Fruit fly (Drosophila melanogaster) whole organism, embryonic: Measurements from ENCODE around the gene drm.

ENCODE experiments used
- CG10959 ChIP-seq: fragments of 200-800 bp; sonication (Bioruptor generic); IDR thresholded peaks from 2 replicates; pipeline ENCODE4 v1.3.6; 2022; ENCODE audit warnings: missing biosample characterization, missing genetic modification characterization
- CG17385 ChIP-seq: fragments of 200-800 bp; sonication (Bioruptor generic); optimal IDR thresholded peaks from 3 replicates; lab custom pipeline; 2018; ENCODE audit warnings: missing biosample characterization, mild to moderate bottlenecking, missing genetic modification characterization
- CG30403 ChIP-seq: fragments of 200-800 bp; sonication (Bioruptor generic); optimal IDR thresholded peaks from 3 replicates; lab custom pipeline; 2016; ENCODE audit warnings: missing biosample characterization, missing genetic modification characterization
- Ets97D ChIP-seq: fragments of 200-800 bp; sonication (Bioruptor generic); optimal IDR thresholded peaks from 3 replicates; lab custom pipeline; 2016; ENCODE audit warnings: missing biosample characterization, missing genetic modification characterization
- Hr78 ChIP-seq, 2 experiments: fragments of 200-800 bp in 1 of 2; fragments of >200 bp in 1 of 2; sonication (Bioruptor generic) in 1 of 2; optimal IDR thresholded peaks; 2 replicates each; lab custom pipeline; 2017 to 2019; ENCODE audit warnings: missing biosample characterization in 2 of 2, missing genetic modification characterization in 2 of 2, mild to moderate bottlenecking in 1 of 2, moderate library complexity in 1 of 2
- chm ChIP-seq: fragments of 200-800 bp; sonication (Bioruptor generic); IDR thresholded peaks from 2 replicates; pipeline ENCODE4 v1.3.6; 2022; ENCODE audit warnings: missing biosample characterization, missing genetic modification characterization
- crol ChIP-seq: fragments of 200-800 bp; sonication (Bioruptor generic); IDR thresholded peaks from 2 replicates; pipeline ENCODE4 v1.3.6; 2022; ENCODE audit warnings: missing biosample characterization, missing genetic modification characterization
- jumu ChIP-seq: fragments of 200-800 bp; sonication (Bioruptor generic); optimal IDR thresholded peaks from 3 replicates; lab custom pipeline; 2016; ENCODE audit warnings: missing biosample characterization, missing genetic modification characterization
- lov ChIP-seq, 2 experiments: fragments of 200-800 bp in 1 of 2; fragments of >200 bp in 1 of 2; sonication (Bioruptor generic) in 1 of 2; IDR thresholded peaks in 1 of 2; optimal IDR thresholded peaks in 1 of 2; 2 replicates in 1 of 2; 3 replicates in 1 of 2; pipeline versions ENCODE4 v1.3.6 to Lab custom; 2017 to 2022; ENCODE audit warnings: missing biosample characterization in 1 of 2, missing genetic modification characterization in 1 of 2
- mam ChIP-seq: fragments of 200-800 bp; sonication (Bioruptor generic); optimal IDR thresholded peaks from 3 replicates; lab custom pipeline; 2016; ENCODE audit warnings: missing biosample characterization, missing genetic modification characterization
- twi ChIP-seq: fragments of 200-800 bp; optimal IDR thresholded peaks from 2 replicates; lab custom pipeline; 2019; ENCODE audit warnings: missing biosample characterization, mild to moderate bottlenecking, missing genetic modification characterization, moderate library complexity

- TF ChIP-seq chm (GFP tag; lab: Robert Waterston, UW), result no peak
- TF ChIP-seq CG30403, result no peak
- TF ChIP-seq Ets97D (GFP tag; lab: Kevin White, UChicago), result no peak
- TF ChIP-seq mam, result no peak
- no peak for TF ChIP-seq jumu (GFP tag; lab: Kevin White, UChicago)
- TF ChIP-seq CG17385 (GFP tag; lab: Kevin White, UChicago), result no peak
- no peak for TF ChIP-seq CG10959
- TF ChIP-seq Hr78 (GFP tag; optimal IDR thresholded peaks at IDR 0.05; lab: Kevin White, UChicago), result no peak
- no peak for TF ChIP-seq lov (optimal IDR thresholded peaks at IDR 0.05; lab: Kevin White, UChicago)
- no peak for TF ChIP-seq lov (GFP tag; IDR thresholded peaks at IDR 0.05; lab: Robert Waterston, UW)
- no peak for TF ChIP-seq crol (GFP tag; lab: Robert Waterston, UW)
- TF ChIP-seq twi (tag; lab: Kevin White, UChicago), result no peak
Measured at dm6 chr2L:3572529-3573171, 33.6 kb downstream of the drm start.
